Worm (Caenorhabditis elegans): ENCODE measurements around the gene F52B11.5.

Gene F52B11.5

DNA sequence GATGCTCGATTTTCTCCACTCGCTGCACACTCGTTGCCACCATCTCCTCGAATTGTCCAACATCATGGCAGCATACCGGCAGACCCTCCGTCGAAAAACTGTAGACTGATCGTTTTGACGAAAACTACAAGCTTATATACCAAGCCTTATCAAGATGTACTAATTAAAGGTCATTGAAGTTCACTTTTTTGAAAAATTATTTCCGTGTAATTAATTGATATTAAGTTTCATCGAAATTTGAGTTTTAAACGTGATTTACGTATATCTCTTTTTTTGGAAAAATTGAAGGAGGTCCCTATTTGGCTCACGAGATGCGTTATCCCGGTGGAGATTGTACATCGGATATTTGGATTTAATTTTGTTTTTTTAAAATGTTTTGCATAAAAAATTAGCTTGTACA, 42.4 kb downstream of the F52B11.5 start, which contains the start of gene Y37A1B.4:
Gene Y37A1B.4 (minus strand): TSS at position 101 of the 400 bp plus-strand sequence.
- TF ChIP-seq ham-2 (GFP tag; optimal IDR thresholded peaks at IDR 0.05) (no peak), mls-2 (tag; optimal IDR thresholded peaks at IDR 0.05) (no peak), unc-62 (GFP tag; optimal IDR thresholded peaks at IDR 0.05) (no peak), elt-1 (tag; optimal IDR thresholded peaks at IDR 0.05; ENCODE audit: borderline replicate concordance, insufficient read depth) (no peak), ceh-43 (GFP tag; optimal IDR thresholded peaks at IDR 0.05) (no peak), nhr-12 (tag; optimal IDR thresholded peaks at IDR 0.05) (no peak), flh-1 (GFP tag; optimal IDR thresholded peaks at IDR 0.05) (no peak), mep-1 (tag; optimal IDR thresholded peaks at IDR 0.05) (no peak), blmp-1 (tag; optimal IDR thresholded peaks at IDR 0.05) (no peak), nhr-28 (tag; optimal IDR thresholded peaks at IDR 0.05) (no peak), nhr-76 (tag; optimal IDR thresholded peaks at IDR 0.05) (no peak), unc-39 (tag; optimal IDR thresholded peaks at IDR 0.05) (no peak), tbx-8 (GFP tag; optimal IDR thresholded peaks at IDR 0.05) (no peak), ceh-39 (tag; optimal IDR thresholded peaks at IDR 0.05) (no peak), drap-1 (GFP tag; optimal IDR thresholded peaks at IDR 0.05) (no peak), sem-2 (GFP tag; optimal IDR thresholded peaks at IDR 0.05) (no peak), zip-8 (tag; optimal IDR thresholded peaks at IDR 0.05) (no peak), bed-3 (GFP tag; optimal IDR thresholded peaks at IDR 0.05) (no peak), hlh-1 (tag; optimal IDR thresholded peaks at IDR 0.05) (no peak), snpc-4 (tag; optimal IDR thresholded peaks at IDR 0.05) (no peak)

All from whole organism, mixed stage, embryonic.